Worm (Caenorhabditis elegans) whole organism, late embryonic: ENCODE results near the gene ugt-12.

Experiments
- F13H6.1 ChIP-seq: sonication (generic microtip); optimal IDR thresholded peaks from 2 replicates; lab custom pipeline; 2016; ENCODE audit warnings: missing genetic modification characterization, missing compliant biosample characterization
- ama-1 ChIP-seq: fragments of 150-350 bp; optimal IDR thresholded peaks from 2 replicates; lab custom pipeline; 2014
- ceh-30 ChIP-seq: fragments of 150-350 bp; optimal IDR thresholded peaks from 2 replicates; lab custom pipeline; 2014; ENCODE audit warnings: missing biosample characterization, missing genetic modification characterization
- dve-1 ChIP-seq: sonication (generic microtip); optimal IDR thresholded peaks from 2 replicates; lab custom pipeline; 2017; ENCODE audit warnings: antibody characterized with exemption, mild to moderate bottlenecking, missing genetic modification characterization, missing compliant biosample characterization
- fkh-10 ChIP-seq: fragments of 150-350 bp; optimal IDR thresholded peaks from 2 replicates; lab custom pipeline; 2014; ENCODE audit warnings: missing biosample characterization, missing genetic modification reagents, missing genetic modification characterization
- pha-2 ChIP-seq: sonication (generic microtip); optimal IDR thresholded peaks from 2 replicates; lab custom pipeline; 2017; ENCODE audit warnings: mild to moderate bottlenecking, missing genetic modification characterization, missing compliant biosample characterization
- sdc-2 ChIP-seq: sonication (generic microtip); optimal IDR thresholded peaks from 2 replicates; lab custom pipeline; 2016; ENCODE audit warnings: missing genotype, missing genetic modification characterization, missing compliant biosample characterization

- no peak for TF ChIP-seq sdc-2 (tag; lab: Kevin White, UChicago)
- TF ChIP-seq ceh-30 (tag; lab: Kevin White, UChicago): no peak
- TF ChIP-seq fkh-10 (GFP tag; lab: Kevin White, UChicago): no peak
- TF ChIP-seq ama-1 (lab: Kevin White, UChicago): no peak
- no peak for TF ChIP-seq pha-2
- TF ChIP-seq F13H6.1: no peak
- TF ChIP-seq dve-1 (tag; lab: Kevin White, UChicago): no peak
Measured at ce11 chrV:4913853-4914252, 24.4 kb upstream of the ugt-12 start.
